Fruit fly (Drosophila melanogaster) whole organism, wandering third instar larva: ENCODE results near the gene CG18858.

ENCODE experiments used
- Dfd ChIP-seq: fragments of >200 bp; optimal IDR thresholded peaks from 2 replicates; lab custom pipeline; 2017; ENCODE audit warnings: missing biosample characterization, missing genetic modification characterization
- Hr83 ChIP-seq: fragments of 200-300 bp; sonication (Bioruptor generic); optimal IDR thresholded peaks from 2 replicates; lab custom pipeline; 2016; ENCODE audit warnings: missing biosample characterization, mild to moderate bottlenecking, missing genetic modification characterization, moderate library complexity; ENCODE audit not compliant: poor library complexity, severe bottlenecking
- Myc ChIP-seq: fragments of >200 bp; optimal IDR thresholded peaks from 2 replicates; lab custom pipeline; 2017
- Vsx2 ChIP-seq: fragments of 200-300, 225-300 bp; sonication (Bioruptor generic); optimal IDR thresholded peaks from 2 replicates; lab custom pipeline; 2018; ENCODE audit warnings: missing biosample characterization, missing genetic modification characterization; ENCODE audit not compliant: partially characterized antibody
- psq ChIP-seq: fragments of 200-800 bp; sonication (Bioruptor generic); optimal IDR thresholded peaks from 3 replicates; lab custom pipeline; 2017; ENCODE audit warnings: missing biosample characterization, mild to moderate bottlenecking, missing genetic modification characterization, moderate library complexity

- TF ChIP-seq Hr83 (GFP tag; lab: Kevin White, UChicago) (no peak), Myc (lab: Kevin White, UChicago) (no peak), psq (no peak), Dfd (no peak), Vsx2 (no peak)
These were observed 30.5 kb downstream of the CG18858 start for dm6 chr2L:20428382-20428755.
